Fruit fly (Drosophila melanogaster): ENCODE measurements around the gene Dis3.

dm6 chr3R:24341251-24341650 is 8.0 kb downstream of the Dis3 start, which contains the start of gene Ms:
- TF ChIP-seq Sox14 (GFP tag; optimal IDR thresholded peaks at IDR 0.05) (no peak), Blimp-1 (GFP tag; optimal IDR thresholded peaks at IDR 0.05) (no peak), CG15336 (GFP tag; IDR thresholded peaks at IDR 0.05) (no peak), Ets21C (GFP tag; optimal IDR thresholded peaks at IDR 0.05) (no peak), CG6808 (GFP tag; optimal IDR thresholded peaks at IDR 0.05) (no peak), Ets96B (tag; optimal IDR thresholded peaks at IDR 0.05) (no peak), Eip93F (GFP tag; optimal IDR thresholded peaks at IDR 0.05) (no peak), Gug (GFP tag; IDR thresholded peaks at IDR 0.05) (no peak), cyc (GFP tag; optimal IDR thresholded peaks at IDR 0.05) (no peak), Lpt (GFP tag; optimal IDR thresholded peaks at IDR 0.05) (no peak), Hr38 (GFP tag; optimal IDR thresholded peaks at IDR 0.05) (no peak), CG32006 (GFP tag; optimal IDR thresholded peaks at IDR 0.05) (no peak), OdsH (GFP tag; optimal IDR thresholded peaks at IDR 0.05) (no peak)
